Fruit fly (Drosophila melanogaster) whole organism, embryonic: ENCODE data around the gene CG13031.
A peak's percentile ranks its signal among the peaks of the same experiment; 100 is the strongest.

Experiments
- Antp ChIP-seq: fragments of 200-800 bp; sonication (Bioruptor generic); optimal IDR thresholded peaks from 3 replicates; lab custom pipeline; 2016; ENCODE audit warnings: missing biosample characterization, missing genetic modification characterization
- Bgb ChIP-seq: fragments of 200-800 bp; sonication (Bioruptor generic); IDR thresholded peaks from 2 replicates; pipeline ENCODE4 v1.3.6; 2022; ENCODE audit warnings: missing biosample characterization, missing genetic modification characterization; ENCODE audit not compliant: partially characterized antibody
- CG13296 ChIP-seq: fragments of 200-800 bp; sonication (Bioruptor generic); optimal IDR thresholded peaks from 3 replicates; lab custom pipeline; 2018; ENCODE audit warnings: missing biosample characterization, mild to moderate bottlenecking, missing genetic modification characterization
- CG15601 ChIP-seq: fragments of 200-800 bp; sonication (Bioruptor generic); optimal IDR thresholded peaks from 3 replicates; lab custom pipeline; 2019; ENCODE audit warnings: missing biosample characterization, mild to moderate bottlenecking, missing genetic modification characterization, moderate library complexity
- CG17186 ChIP-seq: fragments of 200-800 bp; sonication (Bioruptor generic); optimal IDR thresholded peaks from 3 replicates; lab custom pipeline; 2017; ENCODE audit warnings: missing biosample characterization, missing genetic modification reagents, missing genetic modification characterization
- CG17328 ChIP-seq: fragments of 200-800 bp; sonication (Bioruptor generic); IDR thresholded peaks from 2 replicates; pipeline ENCODE4 v1.3.6; 2022; ENCODE audit warnings: missing biosample characterization, missing genetic modification characterization
- CG17385 ChIP-seq: fragments of 200-800 bp; sonication (Bioruptor generic); optimal IDR thresholded peaks from 3 replicates; lab custom pipeline; 2018; ENCODE audit warnings: missing biosample characterization, mild to moderate bottlenecking, missing genetic modification characterization
- CG17912 ChIP-seq: fragments of 200-800 bp; sonication (Bioruptor generic); optimal IDR thresholded peaks from 2 replicates; lab custom pipeline; 2018; ENCODE audit warnings: missing biosample characterization, mild to moderate bottlenecking, missing genetic modification characterization
- CG18476 ChIP-seq: fragments of 200-800 bp; sonication (Bioruptor generic); optimal IDR thresholded peaks from 2 replicates; lab custom pipeline; 2016; ENCODE audit warnings: missing biosample characterization, mild to moderate bottlenecking, missing genetic modification characterization
- CG30431 ChIP-seq: fragments of 200-800 bp; sonication (Bioruptor generic); optimal IDR thresholded peaks from 2 replicates; lab custom pipeline; 2017; ENCODE audit warnings: missing biosample characterization, missing genetic modification characterization
- CG4282 ChIP-seq: fragments of 200-800 bp; sonication (Bioruptor generic); optimal IDR thresholded peaks from 2 replicates; lab custom pipeline; 2016; ENCODE audit warnings: missing biosample characterization, missing genetic modification characterization
- CG4360 ChIP-seq: fragments of 200-800 bp; sonication (Bioruptor generic); IDR thresholded peaks from 2 replicates; pipeline ENCODE4 v1.3.6; 2022; ENCODE audit warnings: missing biosample characterization, missing genetic modification characterization
- CG6175 ChIP-seq: fragments of 200-800 bp; sonication (Bioruptor generic); IDR thresholded peaks from 3 replicates; pipeline ENCODE4 v1.3.6; 2022; ENCODE audit warnings: missing biosample characterization, missing genetic modification characterization
- CG6791 ChIP-seq: fragments of 200-800 bp; sonication (Bioruptor generic); IDR thresholded peaks from 3 replicates; pipeline ENCODE4 v1.3.6; 2022; ENCODE audit warnings: missing biosample characterization, missing genetic modification characterization; ENCODE audit not compliant: partially characterized antibody
- CG6854 ChIP-seq: fragments of 200-800 bp; sonication (Bioruptor generic); optimal IDR thresholded peaks from 3 replicates; lab custom pipeline; 2017; ENCODE audit warnings: missing biosample characterization, mild to moderate bottlenecking, missing genetic modification characterization
- CG7786 ChIP-seq: fragments of 200-800 bp; sonication (Bioruptor generic); optimal IDR thresholded peaks from 2 replicates; lab custom pipeline; 2016; ENCODE audit warnings: missing biosample characterization, missing genetic modification characterization
- CG7987 ChIP-seq: fragments of 200-800 bp; sonication (Bioruptor generic); optimal IDR thresholded peaks from 2 replicates; lab custom pipeline; 2018; ENCODE audit warnings: missing biosample characterization, mild to moderate bottlenecking, missing genetic modification characterization, moderate library complexity
- CG9609 ChIP-seq: fragments of 200-800 bp; sonication (Bioruptor generic); optimal IDR thresholded peaks from 3 replicates; lab custom pipeline; 2016; ENCODE audit warnings: missing biosample characterization, missing genetic modification characterization
- Doc3 ChIP-seq: fragments of 200-800 bp; sonication (Bioruptor generic); IDR thresholded peaks from 3 replicates; pipeline ENCODE4 v1.3.6; 2022; ENCODE audit warnings: missing biosample characterization, missing genetic modification characterization; ENCODE audit not compliant: partially characterized antibody
- Dref ChIP-seq: fragments of 200-800 bp; sonication (Bioruptor generic); IDR thresholded peaks from 2 replicates; pipeline ENCODE4 v1.3.6; 2022; ENCODE audit warnings: missing biosample characterization, missing genetic modification characterization
- Fer1 ChIP-seq: fragments of 200-800 bp; sonication (Bioruptor generic); optimal IDR thresholded peaks from 2 replicates; lab custom pipeline; 2017; ENCODE audit warnings: missing biosample characterization, mild to moderate bottlenecking, missing genetic modification characterization
- HHEX ChIP-seq: fragments of 200-800 bp; sonication (Bioruptor generic); optimal IDR thresholded peaks from 3 replicates; lab custom pipeline; 2017; ENCODE audit warnings: missing biosample characterization, mild to moderate bottlenecking, missing genetic modification characterization, missing genetic modification reagents
- HmgD ChIP-seq: fragments of 200-800 bp; sonication (Bioruptor generic); optimal IDR thresholded peaks from 3 replicates; lab custom pipeline; 2016; ENCODE audit warnings: missing biosample characterization, missing genetic modification characterization
- Mad ChIP-seq: fragments of 200-800 bp; sonication (Bioruptor generic); optimal IDR thresholded peaks from 2 replicates; lab custom pipeline; 2016; ENCODE audit warnings: missing biosample characterization, missing genetic modification characterization
- Rfx ChIP-seq: fragments of 200-800 bp; sonication (Bioruptor generic); IDR thresholded peaks from 2 replicates; pipeline ENCODE4 v1.3.6; 2022; ENCODE audit warnings: missing biosample characterization, missing genetic modification characterization
- Stat92E ChIP-seq, 3 experiments: fragments of >200 bp in 2 of 3; fragments of 200-800 bp in 1 of 3; sonication (Bioruptor generic) in 1 of 3; optimal IDR thresholded peaks; 2 replicates each; lab custom pipeline; 2017 to 2019; ENCODE audit warnings: missing biosample characterization in 3 of 3, missing genetic modification characterization in 3 of 3, mild to moderate bottlenecking in 1 of 3, moderate library complexity in 1 of 3
- Taf1 ChIP-seq: fragments of 200-800 bp; sonication (Bioruptor generic); IDR thresholded peaks from 2 replicates; pipeline ENCODE4 v1.3.6; 2022; ENCODE audit warnings: missing biosample characterization, missing genetic modification characterization
- amos ChIP-seq: fragments of 200-800 bp; sonication (Bioruptor generic); IDR thresholded peaks from 2 replicates; pipeline ENCODE4 v1.3.6; 2022; ENCODE audit warnings: missing biosample characterization, missing genetic modification characterization; ENCODE audit not compliant: partially characterized antibody
- cato ChIP-seq: fragments of 200-800 bp; sonication (Bioruptor generic); optimal IDR thresholded peaks from 2 replicates; lab custom pipeline; 2016; ENCODE audit warnings: missing biosample characterization, missing genetic modification characterization, borderline replicate concordance
- chm ChIP-seq: fragments of 200-800 bp; sonication (Bioruptor generic); IDR thresholded peaks from 2 replicates; pipeline ENCODE4 v1.3.6; 2022; ENCODE audit warnings: missing biosample characterization, missing genetic modification characterization
- crol ChIP-seq: fragments of 200-800 bp; sonication (Bioruptor generic); IDR thresholded peaks from 2 replicates; pipeline ENCODE4 v1.3.6; 2022; ENCODE audit warnings: missing biosample characterization, missing genetic modification characterization
- dimm ChIP-seq: fragments of 200-800 bp; sonication (Bioruptor generic); IDR thresholded peaks from 2 replicates; pipeline ENCODE4 v1.3.6; 2022; ENCODE audit warnings: missing biosample characterization, missing genetic modification characterization
- dpn ChIP-seq, 2 experiments: fragments of 200-800 bp; sonication (Bioruptor generic); optimal IDR thresholded peaks; 3 replicates each; lab custom pipeline; 2016; ENCODE audit warnings: missing biosample characterization in 2 of 2, missing genetic modification characterization in 2 of 2
- eyg ChIP-seq: fragments of 200-800 bp; sonication (Bioruptor generic); optimal IDR thresholded peaks from 3 replicates; lab custom pipeline; 2016; ENCODE audit warnings: missing biosample characterization, missing genetic modification characterization
- gce ChIP-seq: fragments of 200-800 bp; sonication (Bioruptor generic); IDR thresholded peaks from 3 replicates; pipeline ENCODE4 v1.3.6; 2022; ENCODE audit warnings: missing biosample characterization, missing genetic modification characterization
- hb ChIP-seq: fragments of 200-800 bp; sonication (Bioruptor generic); IDR thresholded peaks from 3 replicates; pipeline ENCODE4 v1.3.6; 2022; ENCODE audit warnings: missing biosample characterization, missing genetic modification characterization; ENCODE audit not compliant: partially characterized antibody
- hbn ChIP-seq: fragments of 200-800 bp; sonication (Bioruptor generic); IDR thresholded peaks from 2 replicates; pipeline ENCODE4 v1.3.6; 2022; ENCODE audit warnings: missing biosample characterization, missing genetic modification characterization; ENCODE audit not compliant: partially characterized antibody
- jing ChIP-seq: fragments of 200-800 bp; sonication (Bioruptor generic); optimal IDR thresholded peaks from 2 replicates; lab custom pipeline; 2018; ENCODE audit warnings: missing biosample characterization, mild to moderate bottlenecking, missing genetic modification characterization
- pnt ChIP-seq: fragments of 200-800 bp; sonication (Bioruptor generic); optimal IDR thresholded peaks from 3 replicates; lab custom pipeline; 2016; ENCODE audit warnings: missing biosample characterization, missing genetic modification characterization
- prd ChIP-seq, 3 experiments: fragments of >200 bp in 2 of 3; fragments of 200-800 bp in 1 of 3; sonication (Bioruptor generic) in 1 of 3; optimal IDR thresholded peaks in 2 of 3; IDR thresholded peaks in 1 of 3; 2 replicates in 2 of 3; 3 replicates in 1 of 3; pipeline versions ENCODE4 v1.3.6 to Lab custom; 2017 to 2022; ENCODE audit warnings: missing biosample characterization in 1 of 3, missing genetic modification characterization in 1 of 3
- pros ChIP-seq: fragments of 200-800 bp; sonication (Bioruptor generic); optimal IDR thresholded peaks from 3 replicates; lab custom pipeline; 2019; ENCODE audit warnings: missing biosample characterization, mild to moderate bottlenecking, missing genetic modification characterization, moderate library complexity
- sc ChIP-seq, 3 experiments: fragments of >200 bp in 2 of 3; fragments of 200-800 bp in 1 of 3; sonication (Bioruptor generic) in 1 of 3; optimal IDR thresholded peaks; 2 replicates in 2 of 3; 3 replicates in 1 of 3; lab custom pipeline; 2017; ENCODE audit warnings: mild to moderate bottlenecking in 1 of 3, missing biosample characterization in 1 of 3, missing genetic modification characterization in 1 of 3, missing genetic modification reagents in 1 of 3
- slp2 ChIP-seq: fragments of 200-800 bp; sonication (Bioruptor generic); optimal IDR thresholded peaks from 2 replicates; lab custom pipeline; 2016; ENCODE audit warnings: missing biosample characterization, missing genetic modification characterization
- tll ChIP-seq, 2 experiments: fragments of 200-800 bp in 1 of 2; fragments of >200 bp in 1 of 2; sonication (Bioruptor generic) in 1 of 2; optimal IDR thresholded peaks; 2 replicates each; lab custom pipeline; 2017 to 2019; ENCODE audit warnings: missing biosample characterization in 2 of 2, missing genetic modification characterization in 2 of 2, mild to moderate bottlenecking in 1 of 2, moderate library complexity in 1 of 2
- toy ChIP-seq: fragments of 200-800 bp; sonication (Bioruptor generic); IDR thresholded peaks from 2 replicates; pipeline ENCODE4 v1.3.6; 2022; ENCODE audit warnings: missing biosample characterization, missing genetic modification characterization
- zf30C ChIP-seq: fragments of 200-800 bp; sonication (Bioruptor generic); optimal IDR thresholded peaks from 3 replicates; lab custom pipeline; 2018; ENCODE audit warnings: missing biosample characterization, mild to moderate bottlenecking, missing genetic modification characterization

CG13031 gene

DNA sequence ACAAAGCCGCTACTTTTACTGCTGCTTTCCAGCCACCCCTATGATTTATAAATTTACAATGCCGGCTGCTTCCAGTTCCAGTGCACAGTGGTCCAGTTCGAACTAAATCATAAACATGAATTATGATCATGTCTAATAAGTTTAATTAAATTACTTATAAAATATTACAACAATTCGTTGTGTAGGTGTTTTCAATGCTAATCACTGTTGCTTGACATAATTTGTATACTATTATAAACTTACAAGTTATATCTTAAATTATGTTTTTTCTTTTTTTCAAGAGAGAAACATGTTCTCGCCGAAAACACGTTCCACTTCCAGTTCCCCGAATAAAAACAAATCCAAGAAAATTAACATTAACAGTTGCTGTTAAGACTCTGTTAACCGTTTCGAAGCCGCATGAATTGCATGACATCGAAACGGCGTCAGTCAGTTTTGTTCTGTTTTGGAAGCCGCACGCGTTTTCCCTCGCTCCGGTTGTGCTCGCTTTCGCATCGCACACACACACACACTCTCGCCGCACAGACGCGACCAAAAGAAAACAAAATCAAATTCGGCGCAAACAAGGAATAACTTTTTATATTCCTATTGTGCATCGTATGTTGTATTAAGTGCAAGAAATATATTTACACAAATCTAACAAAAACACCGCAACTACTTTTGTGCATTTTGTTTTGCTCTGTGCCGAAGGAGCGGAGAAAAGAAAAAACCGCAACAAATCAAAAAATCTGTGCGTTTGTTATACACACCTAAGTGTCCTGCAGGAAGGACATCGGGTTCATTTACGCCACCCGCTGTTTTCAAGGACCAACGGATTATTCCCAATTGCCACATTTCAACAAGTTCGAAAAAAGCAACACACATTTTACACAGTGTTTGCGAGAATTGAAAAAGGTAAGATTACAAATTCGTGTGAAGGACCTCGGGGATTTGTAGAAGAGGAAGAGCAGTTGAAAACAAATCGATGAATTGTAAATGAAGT lies 41.3 kb downstream of the CG13031 start, which contains the start of gene Nrt (continued):
- TF ChIP-seq hbn (GFP tag; lab: Robert Waterston, UW): peak; percentile 20; the same call in 1 of the 2 replicates
- no peak for TF ChIP-seq CG9609 (GFP tag; lab: Kevin White, UChicago)
- no peak for TF ChIP-seq Mad (GFP tag; lab: Kevin White, UChicago)
- no peak for TF ChIP-seq slp2 (GFP tag; lab: Kevin White, UChicago)
- peak; percentile 82 for TF ChIP-seq Fer1
- TF ChIP-seq HHEX (GFP tag; lab: Kevin White, UChicago): peak; percentile 63
- TF ChIP-seq Antp: no peak
- peak; percentile 52 for TF ChIP-seq Bgb
- peak; percentile 7 for TF ChIP-seq zf30C (GFP tag; lab: Kevin White, UChicago)
- no peak for TF ChIP-seq pnt (GFP tag; lab: Kevin White, UChicago)
- TF ChIP-seq CG7987 (GFP tag; lab: Kevin White, UChicago): peak; percentile 25
- peak; percentile 67 for TF ChIP-seq CG15601 (tag; lab: Kevin White, UChicago)
- peak; percentile 49; the same call in 1 of the 2 replicates for TF ChIP-seq Taf1 (GFP tag; lab: Robert Waterston, UW)
- TF ChIP-seq jing: no peak
- TF ChIP-seq HmgD: no peak
- TF ChIP-seq Stat92E (GFP tag; optimal IDR thresholded peaks at IDR 0.05; lab: Kevin White, UChicago): peak in 1 of 3 experiments; percentile 84
- no peak for TF ChIP-seq Doc3 (GFP tag; lab: Robert Waterston, UW)
- TF ChIP-seq CG17328 (GFP tag; lab: Robert Waterston, UW): peak; percentile 71
- peak; percentile 92 for TF ChIP-seq chm (GFP tag; lab: Robert Waterston, UW)
- TF ChIP-seq CG4360: peak; percentile 44; the same call in 1 of the 2 replicates
- TF ChIP-seq CG6175 (GFP tag; lab: Robert Waterston, UW): no peak
- peak; percentile 69 for TF ChIP-seq CG17385 (GFP tag; lab: Kevin White, UChicago)
- TF ChIP-seq CG6791: peak; percentile 26; the same call in 1 of the 3 replicates
- TF ChIP-seq CG6854: no peak
- TF ChIP-seq CG13296 (GFP tag; lab: Kevin White, UChicago): peak; percentile 71
- no peak for TF ChIP-seq hb
- TF ChIP-seq dimm (GFP tag; lab: Robert Waterston, UW): no peak
- TF ChIP-seq CG30431 (GFP tag; lab: Kevin White, UChicago): no peak
- peak; percentile 72 for TF ChIP-seq CG18476 (GFP tag; lab: Kevin White, UChicago)
- no peak for TF ChIP-seq eyg
- TF ChIP-seq CG4282 (GFP tag; lab: Kevin White, UChicago): no peak
- TF ChIP-seq prd (optimal IDR thresholded peaks at IDR 0.05; lab: Kevin White, UChicago): no peak
- TF ChIP-seq prd (GFP tag; IDR thresholded peaks at IDR 0.05; lab: Robert Waterston, UW): peak; percentile 66
- TF ChIP-seq pros (GFP tag; lab: Kevin White, UChicago): peak; percentile 65
- no peak for TF ChIP-seq CG17186
- no peak for TF ChIP-seq sc (optimal IDR thresholded peaks at IDR 0.05; lab: Kevin White, UChicago)
- peak; percentile 19 for TF ChIP-seq sc (GFP tag; optimal IDR thresholded peaks at IDR 0.05; lab: Kevin White, UChicago)
- no peak for TF ChIP-seq gce
- peak; percentile 73 for TF ChIP-seq Rfx
- no peak for TF ChIP-seq toy (GFP tag; lab: Robert Waterston, UW)
- TF ChIP-seq tll (GFP tag; optimal IDR thresholded peaks at IDR 0.05; lab: Kevin White, UChicago): peak in 1 of 2 experiments; percentile 72
- no peak for TF ChIP-seq CG7786
- no peak for TF ChIP-seq cato (GFP tag; lab: Kevin White, UChicago)
- peak in 1 of 2 experiments; percentile 49 for TF ChIP-seq dpn (GFP tag; optimal IDR thresholded peaks at IDR 0.05; lab: Kevin White, UChicago)
- peak; percentile 50 for TF ChIP-seq amos (GFP tag; lab: Robert Waterston, UW)
- no peak for TF ChIP-seq CG17912
- TF ChIP-seq crol: no peak
- TF ChIP-seq Dref: no peak
